Worm (Caenorhabditis elegans) whole organism, L4 larva: ENCODE results near the gene Y73B6BL.29.

Experiments
- F26F4.8 ChIP-seq: fragments of 200-800 bp; sonication (Bioruptor generic); conservative IDR thresholded peaks from 2 replicates; pipeline ENCODE4 v1.3.6; 2022; ENCODE audit warnings: missing genetic modification characterization, missing compliant biosample characterization
- F49E8.2 ChIP-seq: sonication (generic microtip); optimal IDR thresholded peaks from 2 replicates; lab custom pipeline; 2016; ENCODE audit warnings: missing compliant biosample characterization, mild to moderate bottlenecking, missing genetic modification characterization, borderline replicate concordance
- ZK337.2 ChIP-seq: fragments of 200-800 bp; sonication (Bioruptor generic); IDR thresholded peaks from 2 replicates; pipeline ENCODE4 v1.3.6; 2022; ENCODE audit warnings: missing genetic modification reagents, missing genetic modification characterization, missing compliant biosample characterization
- aha-1 ChIP-seq: fragments of 150-350 bp; peaks from one replicate; lab custom pipeline; 2014; ENCODE audit warnings: missing biosample characterization, missing genetic modification characterization
- ctbp-1 ChIP-seq: fragments of 200-800 bp; sonication (Bioruptor generic); IDR thresholded peaks from 2 replicates; pipeline ENCODE4 v1.3.6; 2022; ENCODE audit warnings: missing genetic modification reagents, missing genetic modification characterization, missing compliant biosample characterization
- daf-12 ChIP-seq: fragments of 150-350 bp; optimal IDR thresholded peaks from 2 replicates; lab custom pipeline; 2014; ENCODE audit warnings: missing biosample characterization, missing genetic modification reagents, missing genetic modification characterization
- daf-16 ChIP-seq, 3 experiments: sonication (generic microtip); optimal IDR thresholded peaks; 2 replicates each; lab custom pipeline; 2016 to 2017; ENCODE audit warnings: missing genetic modification characterization in 3 of 3, missing genetic modification reagents in 3 of 3, mild to moderate bottlenecking in 2 of 3, missing compliant biosample characterization in 2 of 3, missing biosample characterization in 1 of 3, moderate library complexity in 1 of 3
- daf-8 ChIP-seq: fragments of 200-800 bp; sonication (Bioruptor generic); IDR thresholded peaks from 2 replicates; pipeline ENCODE4 v1.3.6; 2022; ENCODE audit warnings: missing genetic modification characterization, missing compliant biosample characterization
- dpl-1 ChIP-seq: fragments of 150-350 bp; optimal IDR thresholded peaks from 2 replicates; lab custom pipeline; 2014; ENCODE audit warnings: missing biosample characterization, missing genetic modification reagents, missing genetic modification characterization
- lin-29 ChIP-seq: fragments of 200-800 bp; sonication (Bioruptor generic); IDR thresholded peaks from 2 replicates; pipeline ENCODE4 v1.3.6; 2022; ENCODE audit warnings: missing genetic modification reagents, missing genetic modification characterization, missing compliant biosample characterization
- lin-38 ChIP-seq: fragments of 200-800 bp; sonication (Bioruptor generic); IDR thresholded peaks from 2 replicates; pipeline ENCODE4 v1.3.6; 2022; ENCODE audit warnings: missing genetic modification reagents, missing genetic modification characterization, missing compliant biosample characterization
- lin-39 ChIP-seq: fragments of 150-350 bp; optimal IDR thresholded peaks from 2 replicates; lab custom pipeline; 2014; ENCODE audit warnings: missing biosample characterization, missing genetic modification reagents, missing genetic modification characterization
- mdt-29 ChIP-seq: fragments of 200-800 bp; sonication (Bioruptor generic); IDR thresholded peaks from 2 replicates; pipeline ENCODE4 v1.3.6; 2022; ENCODE audit warnings: missing genetic modification reagents, missing genetic modification characterization, missing compliant biosample characterization
- nhr-237 ChIP-seq: sonication (generic microtip); optimal IDR thresholded peaks from 2 replicates; lab custom pipeline; 2017; ENCODE audit warnings: missing biosample characterization, missing genetic modification characterization
- nhr-25 ChIP-seq: sonication (generic microtip); optimal IDR thresholded peaks from 2 replicates; lab custom pipeline; 2017; ENCODE audit warnings: missing genetic modification characterization, mild to moderate bottlenecking, missing compliant biosample characterization, antibody characterized with exemption, moderate library complexity, borderline replicate concordance; ENCODE audit not compliant: insufficient read depth
- nhr-28 ChIP-seq: fragments of 150-350 bp; optimal IDR thresholded peaks from 2 replicates; lab custom pipeline; 2014; ENCODE audit warnings: missing biosample characterization, missing genetic modification characterization
- nhr-41 ChIP-seq: fragments of 200-800 bp; sonication (Bioruptor generic); IDR thresholded peaks from 2 replicates; pipeline ENCODE4 v1.3.6; 2022; ENCODE audit warnings: missing genetic modification reagents, missing genetic modification characterization, missing compliant biosample characterization
- nhr-48 ChIP-seq: sonication (generic microtip); optimal IDR thresholded peaks from 2 replicates; lab custom pipeline; 2016; ENCODE audit warnings: mild to moderate bottlenecking, missing genetic modification characterization, missing compliant biosample characterization
- nhr-76 ChIP-seq: fragments of 150-350 bp; optimal IDR thresholded peaks from 2 replicates; lab custom pipeline; 2014; ENCODE audit warnings: missing biosample characterization, missing genetic modification characterization
- nhr-77 ChIP-seq: fragments of 150-350 bp; optimal IDR thresholded peaks from 2 replicates; lab custom pipeline; 2014; ENCODE audit warnings: missing biosample characterization, missing genetic modification characterization
- pha-4 ChIP-seq, 2 experiments: fragments of 150-350 bp in 1 of 2; fragments of 200-800 bp in 1 of 2; sonication (Bioruptor generic) in 1 of 2; IDR thresholded peaks in 1 of 2; optimal IDR thresholded peaks in 1 of 2; 2 replicates each; pipeline versions ENCODE4 v1.3.6 to Lab custom; 2014 to 2022; ENCODE audit warnings: missing genetic modification characterization in 2 of 2, missing genetic modification reagents in 2 of 2, missing biosample characterization in 1 of 2, missing compliant biosample characterization in 1 of 2
- tra-1 ChIP-seq: fragments of 200-800 bp; sonication (Bioruptor generic); IDR thresholded peaks from 2 replicates; pipeline ENCODE4 v1.3.6; 2022; ENCODE audit warnings: missing genetic modification reagents, missing genetic modification characterization, missing compliant biosample characterization
- unc-62 ChIP-seq, 3 experiments: fragments of 150-350 bp in 1 of 3; sonication (generic microtip); optimal IDR thresholded peaks in 2 of 3; peaks in 1 of 3; 1 replicate in 1 of 3; 2 replicates in 2 of 3; lab custom pipeline; 2014 to 2017; ENCODE audit warnings: missing biosample characterization in 3 of 3, missing genetic modification characterization in 3 of 3, missing genetic modification reagents in 3 of 3, missing genotype in 1 of 3
- vab-7 ChIP-seq: fragments of 200-800 bp; sonication (Bioruptor generic); IDR thresholded peaks from 2 replicates; pipeline ENCODE4 v1.3.6; 2022; ENCODE audit warnings: missing genetic modification reagents, missing genetic modification characterization, missing compliant biosample characterization
- zfp-3 ChIP-seq: fragments of 200-800 bp; sonication (Bioruptor generic); conservative IDR thresholded peaks from 2 replicates; pipeline ENCODE4 v1.3.6; 2022; ENCODE audit warnings: missing genetic modification reagents, missing genetic modification characterization, missing compliant biosample characterization
- ztf-11 ChIP-seq: fragments of 150-350 bp; optimal IDR thresholded peaks from 2 replicates; lab custom pipeline; 2014; ENCODE audit warnings: missing biosample characterization, missing genetic modification characterization

The Y73B6BL.29 gene

ce11 chrIV:6372267-6372666 lies 50.5 kb downstream of the Y73B6BL.29 start:
- TF ChIP-seq nhr-41 (GFP tag; lab: Robert Waterston, UW) (no peak), ztf-11 (tag; lab: Kevin White, UChicago) (no peak), nhr-77 (tag; lab: Kevin White, UChicago) (no peak), zfp-3 (GFP tag; lab: Robert Waterston, UW) (no peak), dpl-1 (GFP tag; lab: Kevin White, UChicago) (no peak), nhr-76 (tag; lab: Kevin White, UChicago) (no peak), aha-1 (tag; lab: Kevin White, UChicago) (peak; percentile 90), mdt-29 (GFP tag; lab: Robert Waterston, UW) (no peak)

DNA sequence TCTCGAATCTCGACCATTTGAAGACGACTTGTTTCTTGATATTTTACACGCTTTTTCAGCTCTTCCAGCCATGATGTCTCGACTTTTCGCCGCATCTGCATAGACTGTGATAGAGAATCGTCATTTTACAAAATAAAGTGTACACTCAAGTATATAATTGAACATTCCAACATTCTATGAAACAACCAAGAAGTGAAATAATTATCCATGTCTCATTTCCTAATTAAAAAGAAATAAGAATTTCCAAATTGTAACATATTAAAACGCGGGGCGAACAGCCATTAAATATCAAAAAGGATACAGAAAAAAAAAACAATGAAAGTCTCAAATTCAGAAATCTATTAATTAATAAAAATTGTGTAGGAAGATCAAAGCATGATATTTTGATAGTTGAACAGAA lies 51.3 kb downstream of the Y73B6BL.29 start, which contains the start of gene smg-3:
Gene smg-3, minus strand, starts transcription at position 101 of the 400 bp plus-strand sequence.
- no peak for TF ChIP-seq tra-1 (GFP tag; lab: Robert Waterston, UW)
- TF ChIP-seq vab-7 (GFP tag; lab: Robert Waterston, UW), result no peak
- no peak for TF ChIP-seq daf-8 (GFP tag; lab: Robert Waterston, UW)
- TF ChIP-seq nhr-25 (tag; lab: Kevin White, UChicago), result no peak
- TF ChIP-seq nhr-28 (tag; lab: Kevin White, UChicago), result no peak
- no peak for TF ChIP-seq ZK337.2 (GFP tag; lab: Robert Waterston, UW)
- no peak for TF ChIP-seq lin-39
- TF ChIP-seq nhr-237 (tag; lab: Kevin White, UChicago), result no peak
- no peak for TF ChIP-seq unc-62 (GFP tag; optimal IDR thresholded peaks at IDR 0.05 in 1 of 2; lab: Kevin White, UChicago)
- TF ChIP-seq unc-62 (tag; optimal IDR thresholded peaks at IDR 0.05; lab: Kevin White, UChicago), result no peak
- no peak for TF ChIP-seq lin-38 (GFP tag; lab: Robert Waterston, UW)
- TF ChIP-seq nhr-48 (tag; lab: Kevin White, UChicago), result no peak
- TF ChIP-seq nhr-41 (GFP tag; lab: Robert Waterston, UW), result no peak
- no peak for TF ChIP-seq F49E8.2
- no peak for TF ChIP-seq daf-12 (tag; lab: Kevin White, UChicago)
- TF ChIP-seq F26F4.8 (GFP tag; lab: Robert Waterston, UW), result no peak
- no peak for TF ChIP-seq daf-16 (GFP tag; optimal IDR thresholded peaks at IDR 0.05; lab: Kevin White, UChicago)
- no peak for TF ChIP-seq daf-16 (tag; optimal IDR thresholded peaks at IDR 0.05; lab: Kevin White, UChicago)
- no peak for TF ChIP-seq pha-4 (GFP tag; IDR thresholded peaks at IDR 0.05; lab: Robert Waterston, UW)
- TF ChIP-seq pha-4 (tag; optimal IDR thresholded peaks at IDR 0.05; lab: Kevin White, UChicago), result no peak
- no peak for TF ChIP-seq lin-29 (GFP tag; lab: Robert Waterston, UW)
- no peak for TF ChIP-seq ctbp-1 (GFP tag; lab: Robert Waterston, UW)
- TF ChIP-seq, all 104 proteins: peak for 0
